Fruit fly (Drosophila melanogaster) ovary, adult (tissue): ENCODE results near the gene mad2.

Source experiments
- CG17801 ChIP-seq: fragments of 200-800 bp; optimal IDR thresholded peaks from 2 replicates; lab custom pipeline; 2019; ENCODE audit warnings: missing biosample characterization, mild to moderate bottlenecking, missing genetic modification characterization, moderate library complexity; ENCODE audit not compliant: partially characterized antibody

Gene mad2

DNA sequence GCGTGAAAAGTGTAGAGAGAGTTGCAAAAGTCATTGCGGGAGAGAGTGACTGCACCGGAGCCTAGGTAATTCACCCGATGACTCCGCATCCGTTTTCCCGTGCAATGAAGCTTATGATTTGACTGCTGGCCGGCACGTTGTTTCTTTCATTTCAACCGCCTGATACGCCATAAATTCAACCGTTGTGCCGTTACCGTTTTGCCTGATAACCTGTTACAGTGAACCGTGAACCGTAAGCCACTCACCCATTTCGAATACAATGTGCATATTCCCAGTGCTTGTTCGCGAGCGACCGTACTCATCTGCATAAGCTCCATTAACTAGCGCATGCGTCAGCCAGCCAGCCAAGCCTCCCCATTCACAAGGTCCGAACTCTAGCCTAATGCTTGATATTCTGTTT, 38.1 kb downstream of the mad2 start:
- TF ChIP-seq CG17801 (GFP tag; lab: Kevin White, UChicago), result no peak

DNA sequence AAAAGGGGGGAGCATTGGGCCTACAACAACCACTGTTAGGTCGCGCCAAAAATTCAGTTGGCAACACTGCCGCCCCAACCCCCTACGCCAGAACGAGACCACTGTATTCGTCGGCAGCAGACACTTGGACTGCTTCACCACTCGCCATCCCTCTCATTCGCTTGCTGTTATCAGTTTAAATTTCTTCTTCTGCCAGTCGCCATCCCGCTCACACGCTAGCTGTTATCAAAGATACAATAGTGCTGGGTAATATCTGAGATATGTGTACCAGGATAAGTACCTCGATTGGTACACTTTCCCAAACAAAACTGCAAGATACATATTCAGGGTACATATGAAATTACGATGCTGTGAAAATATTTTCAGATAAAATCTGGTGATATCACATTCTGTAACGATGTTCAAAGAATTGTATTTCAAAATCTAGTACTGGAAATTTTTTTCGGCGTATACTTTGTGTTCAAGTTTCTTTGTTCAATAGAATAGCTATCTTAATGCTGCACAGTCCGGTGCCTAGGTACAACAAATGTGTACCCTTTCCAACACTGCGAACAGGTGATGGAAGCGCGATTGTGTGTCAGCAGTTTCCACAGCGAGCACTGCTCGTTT, 42.0 kb downstream of the mad2 start:
- peak; percentile 90 for TF ChIP-seq CG17801 (GFP tag; lab: Kevin White, UChicago)

- peak; percentile 58 for TF ChIP-seq CG17801 (GFP tag; lab: Kevin White, UChicago)
These were observed 42.6 kb downstream of the mad2 start for dm6 chr3L:5770113-5770798.

- peak; percentile 35 for TF ChIP-seq CG17801 (GFP tag; lab: Kevin White, UChicago)
These were observed 44.1 kb downstream of the mad2 start, which contains the start of the genes Ppat-Dpck and scny for dm6 chr3L:5768532-5769497. Gene Ppat-Dpck, minus strand, starts transcription at chr3L:5768794. Gene scny, plus strand, starts transcription at chr3L:5769002.

DNA sequence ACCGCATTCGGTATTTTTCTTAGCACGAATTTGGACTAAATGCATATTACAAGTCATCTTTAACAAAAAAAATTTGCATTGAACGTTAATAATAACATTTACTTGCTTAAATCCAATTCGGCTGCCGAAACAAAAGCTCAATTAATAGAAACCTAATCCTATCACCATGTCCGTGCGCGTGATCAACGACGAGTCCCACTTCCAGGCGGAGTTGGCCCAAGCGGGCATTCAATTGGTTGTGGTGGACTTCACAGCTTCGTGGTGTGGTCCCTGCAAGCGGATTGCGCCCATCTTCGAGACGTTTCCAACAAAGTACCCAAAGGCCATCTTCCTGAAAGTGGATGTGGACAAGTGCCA, 47.1 kb downstream of the mad2 start, which contains the start of gene Txl:
Gene Txl, plus strand, starts transcription at position 3 of the 357 bp plus-strand sequence.
- TF ChIP-seq CG17801 (GFP tag; lab: Kevin White, UChicago), result no peak

DNA sequence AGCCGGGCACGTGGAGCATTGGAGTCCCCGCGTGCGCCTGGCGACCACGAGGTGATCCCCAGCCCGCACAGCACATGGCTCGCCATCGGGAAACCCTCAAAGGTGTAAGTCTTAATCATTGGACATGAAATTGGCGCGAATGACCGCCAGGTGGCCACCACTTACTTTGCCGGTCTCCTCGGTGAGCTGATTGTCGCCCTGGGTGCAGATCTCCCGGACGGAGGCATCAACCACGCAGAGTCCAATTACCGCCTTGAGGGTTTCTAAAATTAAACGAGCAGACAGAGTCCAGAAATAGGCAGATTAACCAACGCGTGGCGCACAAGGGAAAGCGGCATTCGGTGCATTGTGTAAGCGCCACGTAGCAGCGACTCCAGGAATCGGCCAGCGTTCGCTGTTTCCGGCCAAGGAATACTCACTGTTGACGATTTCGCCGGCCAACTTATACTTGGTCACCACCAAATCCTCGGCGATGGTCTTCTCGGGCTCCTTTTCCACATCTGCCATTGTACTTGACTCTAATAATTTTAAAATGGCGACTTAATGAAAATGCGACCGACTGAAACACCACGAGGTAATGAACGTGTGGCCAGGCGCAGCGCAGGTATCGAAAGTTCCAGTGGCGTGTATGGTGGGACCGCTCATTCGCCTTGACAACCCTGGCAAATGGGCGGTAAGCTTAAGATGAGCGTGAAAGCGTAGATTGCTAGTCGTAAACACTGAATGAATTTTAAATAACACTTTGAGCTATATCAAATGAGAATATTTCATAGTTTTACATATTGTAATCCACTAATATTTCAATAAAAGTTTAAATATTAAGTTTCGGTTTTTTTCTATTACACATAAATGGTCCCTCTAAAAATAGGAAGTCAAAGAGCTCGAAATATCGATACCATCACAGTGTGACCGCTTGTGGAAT, 47.7 kb downstream of the mad2 start, which contains the start of gene CG10576:
Gene CG10576, minus strand, starts transcription at position 781 of the 922 bp plus-strand sequence.
- no peak for TF ChIP-seq CG17801 (GFP tag; lab: Kevin White, UChicago)
